Fruit fly (Drosophila melanogaster) whole organism, embryonic: Measurements from ENCODE around the gene spirit.
A peak's percentile ranks its signal among the peaks of the same experiment; 100 is the strongest.

ENCODE experiments used
- ATbp ChIP-seq: fragments of 200-800 bp; sonication (Bioruptor generic); optimal IDR thresholded peaks from 2 replicates; lab custom pipeline; 2017; ENCODE audit warnings: missing biosample characterization, mild to moderate bottlenecking, missing genetic modification characterization, missing genetic modification reagents
- Awh ChIP-seq: fragments of 200-800 bp; sonication (Bioruptor generic); IDR thresholded peaks from 2 replicates; pipeline ENCODE4, ENCODE4 v1.3.6; 2022; ENCODE audit warnings: missing biosample characterization, missing genetic modification characterization
- B-H1 ChIP-seq: fragments of 200-800 bp; sonication (Bioruptor generic); IDR thresholded peaks from 3 replicates; pipeline ENCODE4 v1.3.6; 2022; ENCODE audit warnings: missing biosample characterization, missing genetic modification characterization
- BtbVII ChIP-seq: fragments of 200-800 bp; sonication (Bioruptor generic); optimal IDR thresholded peaks from 3 replicates; lab custom pipeline; 2017; ENCODE audit warnings: missing biosample characterization, mild to moderate bottlenecking, missing genetic modification characterization
- CG1024 ChIP-seq: fragments of 200-800 bp; sonication (Bioruptor generic); IDR thresholded peaks from 2 replicates; pipeline ENCODE4 v1.3.6; 2022; ENCODE audit warnings: missing biosample characterization, missing genetic modification characterization
- CG10462 ChIP-seq: fragments of 200-800 bp; sonication (Bioruptor generic); optimal IDR thresholded peaks from 2 replicates; lab custom pipeline; 2016; ENCODE audit warnings: missing biosample characterization, missing genetic modification characterization
- CG10654 ChIP-seq: fragments of 200-800 bp; sonication (Bioruptor generic); optimal IDR thresholded peaks from 2 replicates; lab custom pipeline; 2016; ENCODE audit warnings: missing biosample characterization, missing genetic modification characterization
- CG12299 ChIP-seq: fragments of 200-800 bp; sonication (Bioruptor generic); optimal IDR thresholded peaks from 2 replicates; lab custom pipeline; 2018; ENCODE audit warnings: missing biosample characterization, mild to moderate bottlenecking, missing genetic modification characterization
- CG12942 ChIP-seq: fragments of 200-800 bp; sonication (Bioruptor generic); optimal IDR thresholded peaks from 3 replicates; lab custom pipeline; 2016; ENCODE audit warnings: missing biosample characterization, missing genetic modification characterization
- CG13287 ChIP-seq: fragments of 200-800 bp; sonication (Bioruptor generic); IDR thresholded peaks from 2 replicates; pipeline ENCODE4 v1.3.6; 2022; ENCODE audit warnings: missing biosample characterization, missing genetic modification characterization; ENCODE audit not compliant: partially characterized antibody
- CG13296 ChIP-seq: fragments of 200-800 bp; sonication (Bioruptor generic); optimal IDR thresholded peaks from 3 replicates; lab custom pipeline; 2018; ENCODE audit warnings: missing biosample characterization, mild to moderate bottlenecking, missing genetic modification characterization
- CG14965 ChIP-seq: fragments of 200-800 bp; sonication (Bioruptor generic); optimal IDR thresholded peaks from 2 replicates; lab custom pipeline; 2016; ENCODE audit warnings: missing biosample characterization, missing genetic modification characterization, borderline replicate concordance
- CG1603 ChIP-seq: fragments of 200-800 bp; sonication (Bioruptor generic); optimal IDR thresholded peaks from 2 replicates; lab custom pipeline; 2019; ENCODE audit warnings: missing biosample characterization, mild to moderate bottlenecking, missing genetic modification characterization, moderate library complexity
- CG4360 ChIP-seq: fragments of 200-800 bp; sonication (Bioruptor generic); IDR thresholded peaks from 2 replicates; pipeline ENCODE4 v1.3.6; 2022; ENCODE audit warnings: missing biosample characterization, missing genetic modification characterization
- CG43689 ChIP-seq: fragments of 200-800 bp; sonication (Bioruptor generic); IDR thresholded peaks from 2 replicates; pipeline ENCODE4 v1.3.6; 2022; ENCODE audit warnings: missing biosample characterization, missing genetic modification characterization
- CG5953 ChIP-seq: fragments of 200-800 bp; sonication (Bioruptor generic); IDR thresholded peaks from 2 replicates; pipeline ENCODE4 v1.3.6; 2022; ENCODE audit warnings: missing biosample characterization, missing genetic modification characterization
- CG6854 ChIP-seq: fragments of 200-800 bp; sonication (Bioruptor generic); optimal IDR thresholded peaks from 3 replicates; lab custom pipeline; 2017; ENCODE audit warnings: missing biosample characterization, mild to moderate bottlenecking, missing genetic modification characterization
- CG7786 ChIP-seq: fragments of 200-800 bp; sonication (Bioruptor generic); optimal IDR thresholded peaks from 2 replicates; lab custom pipeline; 2016; ENCODE audit warnings: missing biosample characterization, missing genetic modification characterization
- Deaf1 ChIP-seq: fragments of 200-800 bp; optimal IDR thresholded peaks from 3 replicates; lab custom pipeline; 2019; ENCODE audit warnings: missing biosample characterization, mild to moderate bottlenecking, missing genetic modification characterization, moderate library complexity
- Dll ChIP-seq: fragments of 200-800 bp; sonication (Bioruptor generic); IDR thresholded peaks from 4 replicates; pipeline ENCODE4 v1.3.6; 2022; ENCODE audit warnings: missing biosample characterization, missing genetic modification characterization; ENCODE audit not compliant: partially characterized antibody
- Drgx ChIP-seq: fragments of 200-800 bp; sonication (Bioruptor generic); IDR thresholded peaks from 2 replicates; pipeline ENCODE4 v1.3.6; 2022; ENCODE audit warnings: missing biosample characterization, missing genetic modification characterization
- E2f2 ChIP-seq: fragments of 200-800 bp; sonication (Bioruptor generic); IDR thresholded peaks from 2 replicates; pipeline ENCODE4 v1.3.6; 2022; ENCODE audit warnings: missing biosample characterization, missing genetic modification characterization
- Gsc ChIP-seq: fragments of 200-800 bp; sonication (Bioruptor generic); IDR thresholded peaks from 2 replicates; pipeline ENCODE4 v1.3.6; 2022; ENCODE audit warnings: missing biosample characterization, missing genetic modification characterization
- Gug ChIP-seq: fragments of 200-800 bp; sonication (Bioruptor generic); IDR thresholded peaks from 4 replicates; pipeline ENCODE4 v1.3.6; 2022; ENCODE audit warnings: missing biosample characterization, missing genetic modification characterization
- Hr78 ChIP-seq, 2 experiments: fragments of 200-800 bp in 1 of 2; fragments of >200 bp in 1 of 2; sonication (Bioruptor generic) in 1 of 2; optimal IDR thresholded peaks; 2 replicates each; lab custom pipeline; 2017 to 2019; ENCODE audit warnings: missing biosample characterization in 2 of 2, missing genetic modification characterization in 2 of 2, mild to moderate bottlenecking in 1 of 2, moderate library complexity in 1 of 2
- Hsf ChIP-seq: fragments of 200-800 bp; sonication (Bioruptor generic); optimal IDR thresholded peaks from 3 replicates; lab custom pipeline; 2016; ENCODE audit warnings: missing biosample characterization, missing genetic modification characterization
- Nf-YC ChIP-seq: fragments of 200-800 bp; optimal IDR thresholded peaks from 3 replicates; lab custom pipeline; 2019; ENCODE audit warnings: missing biosample characterization, mild to moderate bottlenecking, missing genetic modification characterization, moderate library complexity
- Six4 ChIP-seq: fragments of 200-800 bp; sonication (Bioruptor generic); optimal IDR thresholded peaks from 2 replicates; lab custom pipeline; 2016; ENCODE audit warnings: missing biosample characterization, missing genetic modification characterization
- Spps ChIP-seq: fragments of 200-800 bp; sonication (Bioruptor generic); optimal IDR thresholded peaks from 2 replicates; lab custom pipeline; 2018; ENCODE audit warnings: missing biosample characterization, mild to moderate bottlenecking, missing genetic modification characterization
- Vsx1 ChIP-seq: fragments of 200-800 bp; sonication (Bioruptor generic); optimal IDR thresholded peaks from 2 replicates; lab custom pipeline; 2017; ENCODE audit warnings: missing biosample characterization, mild to moderate bottlenecking, missing genetic modification characterization, missing genetic modification reagents
- abd-A ChIP-seq: fragments of 200-800 bp; sonication (Bioruptor generic); optimal IDR thresholded peaks from 3 replicates; lab custom pipeline; 2019; ENCODE audit warnings: missing biosample characterization, mild to moderate bottlenecking, missing genetic modification characterization, moderate library complexity
- al ChIP-seq: fragments of 200-800 bp; sonication (Bioruptor generic); IDR thresholded peaks from 2 replicates; pipeline ENCODE4 v1.3.6; 2022; ENCODE audit warnings: missing biosample characterization, missing genetic modification characterization
- bbx ChIP-seq: fragments of 200-800 bp; sonication (Bioruptor generic); IDR thresholded peaks from 2 replicates; pipeline ENCODE4 v1.3.6; 2022; ENCODE audit warnings: missing biosample characterization, missing genetic modification characterization; ENCODE audit not compliant: partially characterized antibody
- cg ChIP-seq: fragments of 200-800 bp; sonication (Bioruptor generic); optimal IDR thresholded peaks from 3 replicates; lab custom pipeline; 2019; ENCODE audit warnings: missing biosample characterization, mild to moderate bottlenecking, missing genetic modification characterization, moderate library complexity
- croc ChIP-seq: fragments of 200-800 bp; sonication (Bioruptor generic); conservative IDR thresholded peaks from 3 replicates; pipeline ENCODE4 v1.3.6; 2022; ENCODE audit warnings: missing biosample characterization, missing genetic modification characterization
- da ChIP-seq: fragments of 200-800 bp; sonication (Bioruptor generic); optimal IDR thresholded peaks from 2 replicates; lab custom pipeline; 2016; ENCODE audit warnings: missing biosample characterization, missing genetic modification characterization
- fu2 ChIP-seq: fragments of 200-800 bp; sonication (Bioruptor generic); optimal IDR thresholded peaks from 2 replicates; lab custom pipeline; 2016; ENCODE audit warnings: missing biosample characterization, missing genetic modification characterization
- gce ChIP-seq: fragments of 200-800 bp; sonication (Bioruptor generic); IDR thresholded peaks from 3 replicates; pipeline ENCODE4 v1.3.6; 2022; ENCODE audit warnings: missing biosample characterization, missing genetic modification characterization
- gsb ChIP-seq: fragments of 200-800 bp; sonication (Bioruptor generic); IDR thresholded peaks from 2 replicates; pipeline ENCODE4 v1.3.6; 2022; ENCODE audit warnings: missing biosample characterization, missing genetic modification characterization
- kay ChIP-seq: fragments of 200-800 bp; sonication (Bioruptor generic); optimal IDR thresholded peaks from 2 replicates; lab custom pipeline; 2016; ENCODE audit warnings: missing biosample characterization, missing genetic modification characterization
- pzg ChIP-seq: fragments of 200-800 bp; sonication (Bioruptor generic); optimal IDR thresholded peaks from 3 replicates; lab custom pipeline; 2018; ENCODE audit warnings: missing biosample characterization, mild to moderate bottlenecking, missing genetic modification characterization, moderate library complexity
- sc ChIP-seq, 3 experiments: fragments of >200 bp in 2 of 3; fragments of 200-800 bp in 1 of 3; sonication (Bioruptor generic) in 1 of 3; optimal IDR thresholded peaks; 2 replicates in 2 of 3; 3 replicates in 1 of 3; lab custom pipeline; 2017; ENCODE audit warnings: mild to moderate bottlenecking in 1 of 3, missing biosample characterization in 1 of 3, missing genetic modification characterization in 1 of 3, missing genetic modification reagents in 1 of 3
- scrt ChIP-seq: fragments of 200-800 bp; sonication (Bioruptor generic); optimal IDR thresholded peaks from 2 replicates; lab custom pipeline; 2018; ENCODE audit warnings: missing biosample characterization, mild to moderate bottlenecking, missing genetic modification characterization, moderate library complexity
- sens ChIP-seq: fragments of 200-800 bp; sonication (Bioruptor generic); peaks from one replicate; lab custom pipeline; 2016; ENCODE audit warnings: missing biosample characterization, missing genetic modification characterization
- shn ChIP-seq: fragments of 200-800 bp; sonication (Bioruptor generic); optimal IDR thresholded peaks from 3 replicates; lab custom pipeline; 2016; ENCODE audit warnings: missing biosample characterization, missing genetic modification characterization
- sqz ChIP-seq: fragments of 200-800 bp; sonication (Bioruptor generic); optimal IDR thresholded peaks from 3 replicates; lab custom pipeline; 2018; ENCODE audit warnings: missing biosample characterization, mild to moderate bottlenecking, missing genetic modification characterization
- ssp ChIP-seq: fragments of 200-800 bp; sonication (Bioruptor generic); IDR thresholded peaks from 2 replicates; pipeline ENCODE4 v1.3.6; 2022; ENCODE audit warnings: missing biosample characterization, missing genetic modification characterization
- stc ChIP-seq: fragments of 200-800 bp; sonication (Bioruptor generic); IDR thresholded peaks from 2 replicates; pipeline ENCODE4 v1.3.6; 2022; ENCODE audit warnings: missing biosample characterization, missing genetic modification characterization
- trh ChIP-seq: fragments of 200-800 bp; sonication (Bioruptor generic); optimal IDR thresholded peaks from 2 replicates; lab custom pipeline; 2016; ENCODE audit warnings: missing biosample characterization, missing genetic modification characterization
- ttk ChIP-seq: fragments of 200-800 bp; sonication (Bioruptor generic); IDR thresholded peaks from 2 replicates; pipeline ENCODE4 v2.1.2; 2022; ENCODE audit warnings: missing biosample characterization, missing genetic modification characterization

The spirit gene

dm6 chrX:8573744-8574484 lies 521 bp upstream of the spirit start, which contains the start of gene CG12065 (continued):
- TF ChIP-seq CG13287 (GFP tag; lab: Robert Waterston, UW) (no peak; the same call in 1 of the 2 replicates), scrt (peak; percentile 57), CG1024 (no peak), CG10654 (GFP tag; lab: Kevin White, UChicago) (no peak), CG4360 (GFP tag; lab: Robert Waterston, UW) (no peak), Gug (GFP tag; lab: Robert Waterston, UW) (no peak), Gsc (GFP tag; lab: Robert Waterston, UW) (no peak), sens (GFP tag; lab: Kevin White, UChicago) (no peak), BtbVII (GFP tag; lab: Kevin White, UChicago) (no peak), al (GFP tag; lab: Robert Waterston, UW) (no peak), Six4 (GFP tag; lab: Kevin White, UChicago) (no peak), Hr78 (GFP tag; optimal IDR thresholded peaks at IDR 0.05; lab: Kevin White, UChicago) (no peak), stc (GFP tag; lab: Robert Waterston, UW) (no peak), sc (optimal IDR thresholded peaks at IDR 0.05; lab: Kevin White, UChicago) (no peak), sc (GFP tag; optimal IDR thresholded peaks at IDR 0.05; lab: Kevin White, UChicago) (no peak), gsb (GFP tag; lab: Robert Waterston, UW) (no peak), CG14965 (no peak), CG1603 (tag; lab: Kevin White, UChicago) (peak; percentile 26), Dll (no peak), Vsx1 (GFP tag; lab: Kevin White, UChicago) (peak; percentile 32), Nf-YC (tag; lab: Kevin White, UChicago) (peak; percentile 67), Hsf (GFP tag; lab: Kevin White, UChicago) (no peak), ATbp (peak; percentile 76), da (no peak), B-H1 (no peak), abd-A (tag; lab: Kevin White, UChicago) (peak; percentile 11), pzg (GFP tag; lab: Kevin White, UChicago) (peak; percentile 94), bbx (peak; percentile 37; the same call in 1 of the 2 replicates), fu2 (GFP tag; lab: Kevin White, UChicago) (no peak), CG6854 (no peak), trh (no peak), gce (0 out of 3 replicates have a peak, but pooled peaks have one; percentile 12), Deaf1 (tag; lab: Kevin White, UChicago) (no peak), CG43689 (no peak), CG12299 (tag; lab: Kevin White, UChicago) (peak; percentile 82), ssp (GFP tag; lab: Robert Waterston, UW) (no peak), CG10462 (GFP tag; lab: Kevin White, UChicago) (no peak), Drgx (GFP tag; lab: Robert Waterston, UW) (no peak), CG12942 (GFP tag; lab: Kevin White, UChicago) (no peak), CG5953 (GFP tag; lab: Robert Waterston, UW) (no peak), Spps (tag; lab: Kevin White, UChicago) (peak; percentile 50), CG7786 (GFP tag; lab: Kevin White, UChicago) (no peak), E2f2 (GFP tag; lab: Robert Waterston, UW) (peak; percentile 86), ttk (GFP tag; lab: Robert Waterston, UW) (no peak), Awh (no peak), croc (GFP tag; lab: Robert Waterston, UW) (no peak), sqz (GFP tag; lab: Kevin White, UChicago) (no peak), kay (GFP tag; lab: Kevin White, UChicago) (no peak), cg (GFP tag; lab: Kevin White, UChicago) (no peak), shn (no peak), CG13296 (GFP tag; lab: Kevin White, UChicago) (peak; percentile 59)
